Worm (Caenorhabditis elegans): ENCODE data around the gene R05A10.2.

DNA sequence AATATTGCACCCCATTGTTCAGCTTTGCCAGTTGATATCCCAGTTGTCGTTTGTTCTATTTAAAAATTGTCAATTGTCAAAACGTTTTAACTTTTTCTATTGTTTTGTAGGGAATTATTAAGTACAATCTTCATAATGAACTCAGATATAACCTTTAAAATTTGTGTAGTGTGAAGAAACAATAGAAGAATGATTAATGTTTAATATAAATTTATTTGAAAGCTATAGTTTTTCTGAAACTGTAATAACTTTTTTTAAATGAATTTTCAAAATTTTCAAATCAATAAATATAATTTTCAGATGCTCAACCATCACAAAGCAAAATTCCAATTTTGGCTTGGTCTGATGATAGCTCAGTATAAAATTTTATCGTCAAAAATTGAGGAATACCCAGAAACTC lies 14.8 kb downstream of the R05A10.2 start, which contains the start of gene K01G12.22:
- TF ChIP-seq syd-9 (tag; optimal IDR thresholded peaks at IDR 0.05) (no peak), mec-3 (tag; optimal IDR thresholded peaks at IDR 0.05; ENCODE audit: borderline replicate concordance) (no peak), rnt-1 (tag; optimal IDR thresholded peaks at IDR 0.05) (no peak), F13H6.1 (tag; optimal IDR thresholded peaks at IDR 0.05) (no peak), C38D4.7 (GFP tag; optimal IDR thresholded peaks at IDR 0.05) (no peak), unc-3 (GFP tag; conservative IDR thresholded peaks at IDR 0.05) (no peak), unc-3 (tag; optimal IDR thresholded peaks at IDR 0.05) (no peak), ceh-2 (tag; optimal IDR thresholded peaks at IDR 0.05) (no peak), ceh-24 (tag; optimal IDR thresholded peaks at IDR 0.05) (no peak), ama-1 (optimal IDR thresholded peaks at IDR 0.05) (no peak), elt-2 (tag; optimal IDR thresholded peaks at IDR 0.05) (no peak), nfya-1 (tag; optimal IDR thresholded peaks at IDR 0.05) (no peak), sox-2 (GFP tag; IDR thresholded peaks at IDR 0.05) (no peak), ceh-34 (tag; optimal IDR thresholded peaks at IDR 0.05) (no peak)
